Fruit fly (Drosophila melanogaster): ENCODE data around the gene Atg18a.

Gene Atg18a

dm6 chr3L:8151727-8152199 is 34.9 kb upstream of the Atg18a start, which contains the start of gene CG13676 (continued):
- no peak for TF ChIP-seq CG5953 (GFP tag; IDR thresholded peaks at IDR 0.05)
- TF ChIP-seq CG43689 (GFP tag; IDR thresholded peaks at IDR 0.05): no peak
- no peak for TF ChIP-seq pum (GFP tag; optimal IDR thresholded peaks at IDR 0.05)
- TF ChIP-seq CG32772 (GFP tag; IDR thresholded peaks at IDR 0.05): no peak
- TF ChIP-seq CHES-1-like (GFP tag; optimal IDR thresholded peaks at IDR 0.05): no peak
- peak; percentile 44; the same call in 1 of the 2 replicates for TF ChIP-seq rib (GFP tag; IDR thresholded peaks at IDR 0.05)
- no peak for TF ChIP-seq bbx (GFP tag; IDR thresholded peaks at IDR 0.05; ENCODE audit: partially characterized antibody)
- TF ChIP-seq CG11696 (GFP tag; IDR thresholded peaks at IDR 0.05): no peak
- no peak for TF ChIP-seq H2.0 (GFP tag; IDR thresholded peaks at IDR 0.05)
- TF ChIP-seq bab2 (GFP tag; optimal IDR thresholded peaks at IDR 0.05): no peak
- no peak for TF ChIP-seq gcm2 (GFP tag; optimal IDR thresholded peaks at IDR 0.05)
- no peak for TF ChIP-seq danr (GFP tag; IDR thresholded peaks at IDR 0.05)
- TF ChIP-seq CG6175 (GFP tag; IDR thresholded peaks at IDR 0.05): no peak
- TF ChIP-seq row (GFP tag; IDR thresholded peaks at IDR 0.05): 0 out of 3 replicates have a peak, but pooled peaks have one; percentile 8
- 0 out of 2 replicates have a peak, but pooled peaks have one; percentile 41 for TF ChIP-seq vvl (GFP tag; IDR thresholded peaks at IDR 0.05)
- TF ChIP-seq eve (GFP tag; optimal IDR thresholded peaks at IDR 0.05): no peak
- peak; percentile 91; the same call in 2 of the 4 replicates for TF ChIP-seq chinmo (GFP tag; IDR thresholded peaks at IDR 0.05; ENCODE audit: partially characterized antibody)
- peak; percentile 36 for TF ChIP-seq CG13287 (GFP tag; IDR thresholded peaks at IDR 0.05; ENCODE audit: partially characterized antibody)
- TF ChIP-seq CG7556 (GFP tag; optimal IDR thresholded peaks at IDR 0.05): no peak
- no peak for TF ChIP-seq ham (GFP tag; IDR thresholded peaks at IDR 0.05)
- TF ChIP-seq CG8281 (tag; optimal IDR thresholded peaks at IDR 0.05): no peak
- TF ChIP-seq hbn (GFP tag; IDR thresholded peaks at IDR 0.05; ENCODE audit: partially characterized antibody): peak; percentile 34; the same call in 1 of the 2 replicates
- peak; percentile 34 for TF ChIP-seq Nf-YC (tag; optimal IDR thresholded peaks at IDR 0.05)
- TF ChIP-seq CG11085 (GFP tag; IDR thresholded peaks at IDR 0.05): no peak
- TF ChIP-seq aop (GFP tag; IDR thresholded peaks at IDR 0.05): no peak
- TF ChIP-seq zen2 (GFP tag; IDR thresholded peaks at IDR 0.05; ENCODE audit: partially characterized antibody): no peak
- 0 out of 3 replicates have a peak, but pooled peaks have one; percentile 13 for TF ChIP-seq Dbx (GFP tag; IDR thresholded peaks at IDR 0.05)
- peak; percentile 4 for TF ChIP-seq abd-A (tag; optimal IDR thresholded peaks at IDR 0.05)
- TF ChIP-seq Trl (optimal IDR thresholded peaks at IDR 0.05): peak; percentile 59 to 78
- TF ChIP-seq Trl (GFP tag; optimal IDR thresholded peaks at IDR 0.05): no peak
- no peak for TF ChIP-seq insv (GFP tag; optimal IDR thresholded peaks at IDR 0.05)
- no peak for TF ChIP-seq CG9437 (GFP tag; optimal IDR thresholded peaks at IDR 0.05)
- TF ChIP-seq YL-1 (GFP tag; optimal IDR thresholded peaks at IDR 0.05): no peak
- TF ChIP-seq CG34224 (GFP tag; IDR thresholded peaks at IDR 0.05; ENCODE audit: partially characterized antibody): peak; percentile 49; the same call in 2 of the 3 replicates
- 0 out of 3 replicates have a peak, but pooled peaks have one; percentile 27 for TF ChIP-seq CG34422 (GFP tag; IDR thresholded peaks at IDR 0.05)
- peak; percentile 12 for TF ChIP-seq nom (GFP tag; optimal IDR thresholded peaks at IDR 0.05)
- no peak for TF ChIP-seq CG3995 (GFP tag; optimal IDR thresholded peaks at IDR 0.05)
- TF ChIP-seq CG18262 (tag; optimal IDR thresholded peaks at IDR 0.05): no peak
- TF ChIP-seq Lpt (GFP tag; optimal IDR thresholded peaks at IDR 0.05): no peak
- TF ChIP-seq so (GFP tag; IDR thresholded peaks at IDR 0.05): 0 out of 3 replicates have a peak, but pooled peaks have one; percentile 11
- TF ChIP-seq CG32767 (GFP tag; IDR thresholded peaks at IDR 0.05): no peak
- TF ChIP-seq CG10209 (GFP tag; optimal IDR thresholded peaks at IDR 0.05): no peak

Data from whole organism, embryonic.